Worm (Caenorhabditis elegans) whole organism, young adult: Measurements from ENCODE around the gene R02E4.1.

Experiments used
- B0035.1 ChIP-seq: sonication (generic microtip); optimal IDR thresholded peaks from 2 replicates; lab custom pipeline; 2016; ENCODE audit warnings: missing genetic modification characterization, mild to moderate bottlenecking, missing compliant biosample characterization, missing genotype, missing genetic modification reagents
- B0336.3 ChIP-seq: fragments of 200-800 bp; sonication (Bioruptor generic); IDR thresholded peaks from 2 replicates; pipeline ENCODE4 v1.3.6; 2022; ENCODE audit warnings: missing genetic modification characterization, missing compliant biosample characterization
- C06A6.2 ChIP-seq: fragments of 200-800 bp; sonication (Bioruptor generic); conservative IDR thresholded peaks from 2 replicates; pipeline ENCODE4 v1.3.6; 2022; ENCODE audit warnings: missing genetic modification characterization, missing compliant biosample characterization
- D2030.7 ChIP-seq: fragments of 200-800 bp; sonication (Bioruptor generic); IDR thresholded peaks from 2 replicates; pipeline ENCODE4 v1.3.6; 2022; ENCODE audit warnings: missing genetic modification reagents, missing genetic modification characterization, missing compliant biosample characterization
- F22D6.2 ChIP-seq: sonication (generic microtip); optimal IDR thresholded peaks from 2 replicates; lab custom pipeline; 2016; ENCODE audit warnings: mild to moderate bottlenecking, missing genetic modification characterization, missing compliant biosample characterization
- F23B12.7 ChIP-seq: sonication (generic microtip); optimal IDR thresholded peaks from 2 replicates; lab custom pipeline; 2017; ENCODE audit warnings: missing genetic modification characterization, mild to moderate bottlenecking, missing compliant biosample characterization, antibody characterized with exemption, moderate library complexity; ENCODE audit not compliant: insufficient read depth
- K11D2.4 ChIP-seq: fragments of 200-800 bp; sonication (Bioruptor generic); IDR thresholded peaks from 2 replicates; pipeline ENCODE4 v1.3.6; 2022; ENCODE audit warnings: missing genetic modification reagents, missing genetic modification characterization, missing compliant biosample characterization
- K12H6.12 ChIP-seq: fragments of 200-800 bp; sonication (Bioruptor generic); optimal IDR thresholded peaks from 2 replicates; lab custom pipeline; 2018; ENCODE audit warnings: mild to moderate bottlenecking, missing genetic modification characterization, missing compliant biosample characterization
- Y53G8AR.9 ChIP-seq: fragments of 200-800 bp; sonication (Bioruptor generic); conservative IDR thresholded peaks from 2 replicates; pipeline ENCODE4 v1.3.6; 2022; ENCODE audit warnings: missing genetic modification reagents, missing genetic modification characterization, missing compliant biosample characterization
- Y79H2A.3 ChIP-seq: fragments of 200-800 bp; sonication (Bioruptor generic); conservative IDR thresholded peaks from 2 replicates; pipeline ENCODE4 v1.3.6; 2022; ENCODE audit warnings: missing genetic modification reagents, missing genetic modification characterization, missing compliant biosample characterization
- akir-1 ChIP-seq: fragments of 200-800 bp; sonication (Bioruptor generic); optimal IDR thresholded peaks from 2 replicates; lab custom pipeline; 2018; ENCODE audit warnings: mild to moderate bottlenecking, missing genetic modification characterization, moderate library complexity, missing compliant biosample characterization
- aptf-3 ChIP-seq: fragments of 200-800 bp; sonication (Bioruptor generic); IDR thresholded peaks from 2 replicates; pipeline ENCODE4 v1.3.6; 2022; ENCODE audit warnings: missing genetic modification characterization, missing compliant biosample characterization
- attf-3 ChIP-seq: fragments of 200-800 bp; sonication (Bioruptor generic); conservative IDR thresholded peaks from 2 replicates; pipeline ENCODE4 v1.3.6; 2022; ENCODE audit warnings: missing genetic modification reagents, missing genetic modification characterization, missing compliant biosample characterization
- attf-6 ChIP-seq: fragments of 200-800 bp; sonication (Bioruptor generic); IDR thresholded peaks from 2 replicates; pipeline ENCODE4 v1.3.6; 2022; ENCODE audit warnings: missing genetic modification reagents, missing genetic modification characterization, missing compliant biosample characterization
- cebp-1 ChIP-seq, 2 experiments: fragments of 200-800 bp in 1 of 2; sonication (Bioruptor generic) in 1 of 2; sonication (generic microtip) in 1 of 2; IDR thresholded peaks in 1 of 2; optimal IDR thresholded peaks in 1 of 2; 2 replicates each; pipeline versions ENCODE4 v1.3.6 to Lab custom; 2017 to 2022; ENCODE audit warnings: missing compliant biosample characterization in 2 of 2, missing genetic modification characterization in 2 of 2, mild to moderate bottlenecking in 1 of 2, missing genetic modification reagents in 1 of 2, moderate library complexity in 1 of 2
- ceh-100 ChIP-seq: fragments of 200-800 bp; sonication (Bioruptor generic); IDR thresholded peaks from 2 replicates; pipeline ENCODE4 v1.3.6; 2022; ENCODE audit warnings: missing genetic modification reagents, missing genetic modification characterization, missing compliant biosample characterization
- ceh-91 ChIP-seq: fragments of 200-800 bp; sonication (Bioruptor generic); IDR thresholded peaks from 2 replicates; pipeline ENCODE4 v1.3.6; 2022; ENCODE audit warnings: missing genetic modification reagents, missing genetic modification characterization, missing compliant biosample characterization
- chd-7 ChIP-seq: sonication (generic microtip); optimal IDR thresholded peaks from 2 replicates; lab custom pipeline; 2016; ENCODE audit warnings: mild to moderate bottlenecking, missing genetic modification characterization, moderate library complexity, missing compliant biosample characterization
- die-1 ChIP-seq: sonication (generic microtip); optimal IDR thresholded peaks from 2 replicates; lab custom pipeline; 2016; ENCODE audit warnings: missing genotype, mild to moderate bottlenecking, missing genetic modification characterization, missing compliant biosample characterization
- dpff-1 ChIP-seq: sonication (generic microtip); optimal IDR thresholded peaks from 2 replicates; lab custom pipeline; 2017; ENCODE audit warnings: mild to moderate bottlenecking, missing genetic modification characterization, missing compliant biosample characterization
- dpl-1 ChIP-seq: fragments of 150-350 bp; optimal IDR thresholded peaks from 2 replicates; lab custom pipeline; 2014; ENCODE audit warnings: missing biosample characterization, missing genetic modification reagents, missing genetic modification characterization
- efl-1 ChIP-seq: fragments of 150-350 bp; optimal IDR thresholded peaks from 2 replicates; lab custom pipeline; 2014; ENCODE audit warnings: missing biosample characterization, missing genetic modification reagents, missing genetic modification characterization
- ets-4 ChIP-seq: fragments of 200-800 bp; sonication (Bioruptor generic); optimal IDR thresholded peaks from 2 replicates; lab custom pipeline; 2018; ENCODE audit warnings: mild to moderate bottlenecking, missing genetic modification characterization, missing compliant biosample characterization
- lin-40 ChIP-seq: sonication (generic microtip); optimal IDR thresholded peaks from 2 replicates; lab custom pipeline; 2016; ENCODE audit warnings: missing genetic modification characterization, mild to moderate bottlenecking, missing compliant biosample characterization, missing genotype, missing genetic modification reagents
- lir-1 ChIP-seq: fragments of 200-800 bp; sonication (Bioruptor generic); conservative IDR thresholded peaks from 2 replicates; pipeline ENCODE4 v1.3.6; 2022; ENCODE audit warnings: missing genetic modification reagents, missing genetic modification characterization, missing compliant biosample characterization
- madf-10 ChIP-seq: sonication (generic microtip); optimal IDR thresholded peaks from 2 replicates; lab custom pipeline; 2016; ENCODE audit warnings: mild to moderate bottlenecking, missing genetic modification characterization, missing compliant biosample characterization
- madf-6 ChIP-seq: fragments of 200-800 bp; sonication (Bioruptor generic); IDR thresholded peaks from 2 replicates; pipeline ENCODE4 v1.3.6; 2022; ENCODE audit warnings: missing genetic modification reagents, missing genetic modification characterization, missing compliant biosample characterization
- nhr-179 ChIP-seq: sonication (generic microtip); optimal IDR thresholded peaks from 2 replicates; lab custom pipeline; 2016; ENCODE audit warnings: mild to moderate bottlenecking, missing genetic modification characterization, missing compliant biosample characterization
- nhr-80 ChIP-seq: sonication (generic microtip); optimal IDR thresholded peaks from 2 replicates; lab custom pipeline; 2016; ENCODE audit warnings: missing genetic modification characterization, missing compliant biosample characterization
- rcor-1 ChIP-seq: fragments of 200-800 bp; sonication (Bioruptor generic); IDR thresholded peaks from 2 replicates; pipeline ENCODE4 v1.3.6; 2022; ENCODE audit warnings: missing genetic modification reagents, missing genetic modification characterization, missing compliant biosample characterization
- rec-8 ChIP-seq, 2 experiments: sonication (generic microtip); optimal IDR thresholded peaks; 2 replicates each; lab custom pipeline; 2016; ENCODE audit warnings: mild to moderate bottlenecking in 2 of 2, missing genetic modification characterization in 2 of 2, missing genetic modification reagents in 2 of 2, missing genotype in 2 of 2, missing biosample characterization in 1 of 2, missing compliant biosample characterization in 1 of 2, moderate library complexity in 1 of 2
- snpc-1.1 ChIP-seq: sonication (generic microtip); optimal IDR thresholded peaks from 2 replicates; lab custom pipeline; 2017; ENCODE audit warnings: missing genetic modification characterization, mild to moderate bottlenecking, missing compliant biosample characterization, antibody characterized with exemption, moderate library complexity, missing genotype, missing genetic modification reagents; ENCODE audit not compliant: insufficient read depth
- snpc-3.4 ChIP-seq: sonication (generic microtip); optimal IDR thresholded peaks from 2 replicates; lab custom pipeline; 2017; ENCODE audit warnings: missing genetic modification characterization, mild to moderate bottlenecking, missing compliant biosample characterization, antibody characterized with exemption, moderate library complexity, missing genotype, missing genetic modification reagents
- somi-1 ChIP-seq: fragments of 200-800 bp; sonication (Bioruptor generic); optimal IDR thresholded peaks from 2 replicates; lab custom pipeline; 2018; ENCODE audit warnings: mild to moderate bottlenecking, missing genetic modification characterization, missing compliant biosample characterization
- tbx-9 ChIP-seq: sonication (generic microtip); optimal IDR thresholded peaks from 2 replicates; lab custom pipeline; 2016; ENCODE audit warnings: borderline replicate concordance, missing genetic modification characterization, inconsistent platforms, missing compliant biosample characterization
- unc-130 ChIP-seq: sonication (generic microtip); optimal IDR thresholded peaks from 2 replicates; lab custom pipeline; 2016; ENCODE audit warnings: missing genetic modification reagents, missing genetic modification characterization, missing compliant biosample characterization
- xnd-1 ChIP-seq: sonication (generic microtip); optimal IDR thresholded peaks from 2 replicates; lab custom pipeline; 2016; ENCODE audit warnings: missing genotype, missing genetic modification reagents, missing genetic modification characterization, missing compliant biosample characterization
- zfh-2 ChIP-seq: fragments of 200-800 bp; sonication (Bioruptor generic); conservative IDR thresholded peaks from 2 replicates; pipeline ENCODE4 v1.3.6; 2022; ENCODE audit warnings: missing genetic modification reagents, missing genetic modification characterization, missing compliant biosample characterization
- ztf-18 ChIP-seq: sonication (generic microtip); optimal IDR thresholded peaks from 2 replicates; lab custom pipeline; 2016; ENCODE audit warnings: missing genotype, mild to moderate bottlenecking, missing genetic modification characterization, missing compliant biosample characterization
- ztf-26 ChIP-seq: sonication (generic microtip); optimal IDR thresholded peaks from 2 replicates; lab custom pipeline; 2017; ENCODE audit warnings: missing genetic modification characterization, missing compliant biosample characterization
- ztf-28 ChIP-seq: fragments of 200-800 bp; sonication (Bioruptor generic); IDR thresholded peaks from 2 replicates; pipeline ENCODE4 v1.3.6; 2022; ENCODE audit warnings: missing genetic modification reagents, missing genetic modification characterization, missing compliant biosample characterization
- ztf-3 ChIP-seq: fragments of 200-800 bp; sonication (Bioruptor generic); optimal IDR thresholded peaks from 2 replicates; lab custom pipeline; 2018; ENCODE audit warnings: mild to moderate bottlenecking, missing genetic modification characterization, missing compliant biosample characterization

R02E4.1 gene

DNA sequence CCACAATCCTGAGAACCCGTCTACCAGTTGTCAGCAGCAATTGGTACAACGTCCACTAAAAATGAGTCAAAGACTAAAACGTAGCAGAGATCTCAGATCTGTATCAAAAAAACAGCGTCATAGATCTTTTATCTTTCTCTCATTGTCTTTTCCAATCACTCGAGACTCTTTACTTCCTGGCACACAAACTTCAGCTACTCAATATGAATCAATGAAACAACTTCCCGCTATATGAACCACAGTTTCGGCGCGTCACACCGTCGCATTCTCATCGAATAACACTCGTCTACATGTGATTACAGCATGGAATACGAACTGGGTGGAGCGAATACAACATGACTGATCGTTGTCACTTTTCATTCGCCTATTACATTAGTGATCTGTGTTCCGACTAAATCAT lies 27.9 kb upstream of the R02E4.1 start:
- no peak for TF ChIP-seq rcor-1 (GFP tag; lab: Robert Waterston, UW)
- TF ChIP-seq K11D2.4 (GFP tag; lab: Robert Waterston, UW) = no peak
- TF ChIP-seq madf-10 (tag; lab: Kevin White, UChicago) = no peak
- no peak for TF ChIP-seq ztf-3 (GFP tag; lab: Kevin White, UChicago)
- TF ChIP-seq rec-8 (tag; optimal IDR thresholded peaks at IDR 0.05; lab: Kevin White, UChicago) = no peak
- peak; percentile 45 for TF ChIP-seq F22D6.2
- TF ChIP-seq dpl-1 (GFP tag; lab: Kevin White, UChicago) = no peak
- TF ChIP-seq nhr-179 (tag; lab: Kevin White, UChicago) = no peak
- no peak for TF ChIP-seq ceh-91 (GFP tag; lab: Robert Waterston, UW)
- no peak for TF ChIP-seq cebp-1 (GFP tag; IDR thresholded peaks at IDR 0.05; lab: Robert Waterston, UW)
- no peak for TF ChIP-seq cebp-1 (tag; optimal IDR thresholded peaks at IDR 0.05; lab: Kevin White, UChicago)
- TF ChIP-seq ztf-18 = no peak
- no peak for TF ChIP-seq attf-6 (GFP tag; lab: Robert Waterston, UW)
- peak; percentile 50 for TF ChIP-seq die-1 (tag; lab: Kevin White, UChicago)
- TF ChIP-seq attf-3 (GFP tag; lab: Robert Waterston, UW) = no peak
- no peak for TF ChIP-seq Y53G8AR.9 (GFP tag; lab: Robert Waterston, UW)
- TF ChIP-seq zfh-2 = no peak
- TF ChIP-seq chd-7 (tag; lab: Kevin White, UChicago) = peak; percentile 36
- TF ChIP-seq ets-4 (GFP tag; lab: Kevin White, UChicago) = no peak
- TF ChIP-seq somi-1 (GFP tag; lab: Kevin White, UChicago) = peak; percentile 73
- peak; percentile 71 for TF ChIP-seq ztf-26
- no peak for TF ChIP-seq K12H6.12 (tag; lab: Kevin White, UChicago)
- peak; percentile 65 for TF ChIP-seq lin-40 (tag; lab: Kevin White, UChicago)
- no peak for TF ChIP-seq ceh-100 (GFP tag; lab: Robert Waterston, UW)
- no peak for TF ChIP-seq ztf-28
- no peak for TF ChIP-seq dpff-1 (tag; lab: Kevin White, UChicago)
- TF ChIP-seq tbx-9 (tag; lab: Kevin White, UChicago) = no peak
- TF ChIP-seq nhr-80 (tag; lab: Kevin White, UChicago) = peak; percentile 2
- no peak for TF ChIP-seq madf-6
- TF ChIP-seq C06A6.2 = 0 out of 2 replicates have a peak, but pooled peaks have one; percentile 35
- no peak for TF ChIP-seq efl-1 (GFP tag; lab: Kevin White, UChicago)
- TF ChIP-seq unc-130 (GFP tag; lab: Kevin White, UChicago) = no peak
- TF ChIP-seq akir-1 (GFP tag; lab: Kevin White, UChicago) = no peak
- TF ChIP-seq F23B12.7 (tag; lab: Kevin White, UChicago) = no peak
- TF ChIP-seq, all 124 proteins: peak for 8

DNA sequence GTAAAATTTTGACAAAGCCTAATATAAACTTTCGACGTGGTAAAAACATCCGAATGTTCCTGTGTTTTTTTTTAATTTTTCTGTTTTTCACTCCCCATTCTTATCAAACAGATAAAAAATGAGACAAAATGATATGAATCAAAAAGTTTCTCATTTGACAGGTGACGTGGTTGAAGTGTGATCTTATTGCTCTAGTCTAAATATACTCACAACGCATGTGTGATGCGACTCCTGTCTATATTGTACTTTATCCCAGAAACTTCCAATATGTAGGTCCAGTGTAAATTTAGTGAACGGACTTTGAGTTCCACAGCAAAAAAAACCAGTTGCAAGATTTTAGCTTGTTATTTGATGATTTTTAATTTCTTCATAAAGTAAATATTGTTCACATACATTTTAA lies 27.0 kb upstream of the R02E4.1 start:
- TF ChIP-seq aptf-3 (GFP tag; lab: Robert Waterston, UW) = no peak
- no peak for TF ChIP-seq ceh-100 (GFP tag; lab: Robert Waterston, UW)
- no peak for TF ChIP-seq ets-4 (GFP tag; lab: Kevin White, UChicago)
- TF ChIP-seq attf-3 (GFP tag; lab: Robert Waterston, UW) = no peak
- no peak for TF ChIP-seq snpc-1.1 (tag; lab: Kevin White, UChicago)
- no peak for TF ChIP-seq D2030.7 (GFP tag; lab: Robert Waterston, UW)
- TF ChIP-seq B0336.3 (GFP tag; lab: Robert Waterston, UW) = no peak
- TF ChIP-seq snpc-3.4 (tag; lab: Kevin White, UChicago) = no peak
- no peak for TF ChIP-seq rcor-1 (GFP tag; lab: Robert Waterston, UW)
- no peak for TF ChIP-seq Y79H2A.3 (GFP tag; lab: Robert Waterston, UW)
- TF ChIP-seq xnd-1 (tag; lab: Kevin White, UChicago) = no peak
- no peak for TF ChIP-seq lir-1 (GFP tag; lab: Robert Waterston, UW)
- no peak for TF ChIP-seq B0035.1
- TF ChIP-seq madf-6 = no peak
